Fruit fly (Drosophila melanogaster) whole organism, wandering third instar larva: ENCODE data around the gene glob1.

Source experiments
- Abd-B ChIP-seq: fragments of >200 bp; optimal IDR thresholded peaks from 2 replicates; lab custom pipeline; 2017; ENCODE audit warnings: missing biosample characterization, missing genetic modification characterization
- CG32264 ChIP-seq: fragments of 200-800 bp; sonication (Bioruptor generic); optimal IDR thresholded peaks from 2 replicates; lab custom pipeline; 2016; ENCODE audit warnings: missing biosample characterization, missing genetic modification characterization
- CG9705 ChIP-seq: fragments of 200-800 bp; sonication (Bioruptor generic); optimal IDR thresholded peaks from 2 replicates; lab custom pipeline; 2018; ENCODE audit warnings: missing biosample characterization, mild to moderate bottlenecking, missing genetic modification characterization
- CrebA ChIP-seq: fragments of 200-800 bp; sonication (Bioruptor generic); optimal IDR thresholded peaks from 2 replicates; lab custom pipeline; 2016; ENCODE audit warnings: missing biosample characterization, mild to moderate bottlenecking, missing genetic modification characterization, borderline replicate concordance
- Dfd ChIP-seq: fragments of >200 bp; optimal IDR thresholded peaks from 2 replicates; lab custom pipeline; 2017; ENCODE audit warnings: missing biosample characterization, missing genetic modification characterization
- GATAd ChIP-seq: sonication (Bioruptor generic); optimal IDR thresholded peaks from 2 replicates; lab custom pipeline; 2016; ENCODE audit warnings: missing biosample characterization, missing genetic modification characterization
- HLH106 ChIP-seq: fragments of 200-800 bp; optimal IDR thresholded peaks from 3 replicates; lab custom pipeline; 2019; ENCODE audit warnings: missing biosample characterization, mild to moderate bottlenecking, missing genetic modification characterization, moderate library complexity
- Hnf4 ChIP-seq: fragments of 200-800 bp; sonication (Bioruptor generic); optimal IDR thresholded peaks from 2 replicates; lab custom pipeline; 2016; ENCODE audit warnings: missing biosample characterization, mild to moderate bottlenecking, missing genetic modification characterization
- Hr78 ChIP-seq: fragments of >200 bp; optimal IDR thresholded peaks from 2 replicates; lab custom pipeline; 2017; ENCODE audit warnings: missing biosample characterization, missing genetic modification characterization
- Hr83 ChIP-seq: fragments of 200-300 bp; sonication (Bioruptor generic); optimal IDR thresholded peaks from 2 replicates; lab custom pipeline; 2016; ENCODE audit warnings: missing biosample characterization, mild to moderate bottlenecking, missing genetic modification characterization, moderate library complexity; ENCODE audit not compliant: poor library complexity, severe bottlenecking
- Jra ChIP-seq: sonication (Bioruptor generic); optimal IDR thresholded peaks from 2 replicates; lab custom pipeline; 2016; ENCODE audit warnings: missing biosample characterization, missing genetic modification characterization
- N ChIP-seq: fragments of >200 bp; optimal IDR thresholded peaks from 2 replicates; lab custom pipeline; 2018; ENCODE audit warnings: missing biosample characterization, missing external identifiers, missing genetic modification characterization
- OdsH ChIP-seq: fragments of 200-800 bp; sonication (Bioruptor generic); optimal IDR thresholded peaks from 2 replicates; lab custom pipeline; 2016; ENCODE audit warnings: missing biosample characterization, mild to moderate bottlenecking, missing genetic modification characterization
- Sp1 ChIP-seq: fragments of 200-800 bp; sonication (Bioruptor generic); optimal IDR thresholded peaks from 3 replicates; lab custom pipeline; 2019; ENCODE audit warnings: missing biosample characterization, mild to moderate bottlenecking, missing genetic modification characterization, moderate library complexity
- Vsx2 ChIP-seq: fragments of 200-300, 225-300 bp; sonication (Bioruptor generic); optimal IDR thresholded peaks from 2 replicates; lab custom pipeline; 2018; ENCODE audit warnings: missing biosample characterization, missing genetic modification characterization; ENCODE audit not compliant: partially characterized antibody
- br ChIP-seq: fragments of 200-800 bp; sonication (Bioruptor generic); optimal IDR thresholded peaks from 2 replicates; lab custom pipeline; 2016; ENCODE audit warnings: missing biosample characterization, missing genetic modification characterization
- brk ChIP-seq: fragments of 200-800 bp; sonication (Bioruptor generic); optimal IDR thresholded peaks from 2 replicates; lab custom pipeline; 2016; ENCODE audit warnings: missing biosample characterization, mild to moderate bottlenecking, missing genetic modification characterization
- dl ChIP-seq, 2 experiments: fragments of 175-275, 200-275 bp in 1 of 2; fragments of 200-275 bp in 1 of 2; sonication (Bioruptor generic); optimal IDR thresholded peaks; lab custom pipeline; 2018; ENCODE audit warnings: mild to moderate bottlenecking in 2 of 2, missing biosample characterization in 2 of 2, missing genetic modification characterization in 2 of 2, moderate library complexity in 2 of 2; ENCODE audit not compliant: partially characterized antibody in 2 of 2, insufficient read depth in 1 of 2
- dmrt93B ChIP-seq: fragments of 200-800 bp; sonication (Bioruptor generic); optimal IDR thresholded peaks from 2 replicates; lab custom pipeline; 2018; ENCODE audit warnings: missing biosample characterization, mild to moderate bottlenecking, missing genetic modification characterization
- dsf ChIP-seq: sonication (Bioruptor generic); optimal IDR thresholded peaks from 2 replicates; lab custom pipeline; 2016; ENCODE audit warnings: missing biosample characterization, missing genetic modification characterization, borderline replicate concordance
- foxo ChIP-seq, 2 experiments: fragments of 200-800 bp; sonication (Bioruptor generic); optimal IDR thresholded peaks; 2 replicates in 1 of 2; 3 replicates in 1 of 2; lab custom pipeline; 2016 to 2017; ENCODE audit warnings: missing biosample characterization in 2 of 2, missing genetic modification characterization in 2 of 2
- fru ChIP-seq: fragments of 200-800 bp; sonication (Bioruptor generic); optimal IDR thresholded peaks from 3 replicates; lab custom pipeline; 2016; ENCODE audit warnings: missing biosample characterization, mild to moderate bottlenecking, missing genetic modification characterization
- jim ChIP-seq: fragments of 175-275, 200-325 bp; sonication (Bioruptor generic); optimal IDR thresholded peaks from 2 replicates; lab custom pipeline; 2016; ENCODE audit warnings: missing biosample characterization, mild to moderate bottlenecking, missing genetic modification characterization
- lola ChIP-seq: fragments of >200 bp; optimal IDR thresholded peaks from 2 replicates; lab custom pipeline; 2017; ENCODE audit warnings: missing biosample characterization, missing genetic modification characterization
- pan ChIP-seq: fragments of >200 bp; optimal IDR thresholded peaks from 2 replicates; lab custom pipeline; 2017
- psq ChIP-seq: fragments of 200-800 bp; sonication (Bioruptor generic); optimal IDR thresholded peaks from 3 replicates; lab custom pipeline; 2017; ENCODE audit warnings: missing biosample characterization, mild to moderate bottlenecking, missing genetic modification characterization, moderate library complexity
- sage ChIP-seq: fragments of 200-800 bp; sonication (Bioruptor generic); optimal IDR thresholded peaks from 2 replicates; lab custom pipeline; 2016; ENCODE audit warnings: missing biosample characterization, mild to moderate bottlenecking, missing genetic modification characterization
- sv ChIP-seq: fragments of 200-800 bp; sonication (Bioruptor generic); optimal IDR thresholded peaks from 3 replicates; lab custom pipeline; 2016; ENCODE audit warnings: missing biosample characterization, missing genetic modification characterization
- tai ChIP-seq: sonication (Bioruptor generic); optimal IDR thresholded peaks from 2 replicates; lab custom pipeline; 2016; ENCODE audit warnings: missing biosample characterization, missing genetic modification characterization
- usp ChIP-seq: fragments of >200 bp; optimal IDR thresholded peaks from 2 replicates; lab custom pipeline; 2017; ENCODE audit warnings: missing biosample characterization, missing genetic modification characterization
- woc ChIP-seq: sonication (Bioruptor generic); optimal IDR thresholded peaks from 2 replicates; lab custom pipeline; 2016; ENCODE audit warnings: missing biosample characterization, mild to moderate bottlenecking, missing genetic modification characterization

Gene glob1

DNA sequence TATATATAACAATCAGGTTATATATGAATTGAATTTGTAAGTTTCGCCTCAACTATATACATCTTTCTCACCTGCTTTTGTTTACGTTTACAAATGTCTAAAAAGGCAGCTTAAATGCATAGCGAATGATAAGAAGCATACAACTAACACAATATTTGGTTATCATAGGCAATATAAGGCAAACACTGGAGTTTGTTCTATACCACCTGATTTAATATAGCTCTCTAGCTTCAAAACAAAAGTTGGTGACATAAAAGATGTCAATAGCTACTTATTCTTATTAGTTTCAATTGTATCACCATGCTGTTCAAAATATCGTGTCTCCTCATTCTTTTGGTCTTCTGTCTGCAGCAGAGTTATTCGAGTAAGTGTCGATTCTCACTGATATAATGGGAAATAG is 21.5 kb upstream of the glob1 start:
- TF ChIP-seq Abd-B (no peak), jim (GFP tag; lab: Kevin White, UChicago) (no peak), Hnf4 (GFP tag; lab: Kevin White, UChicago) (no peak)

DNA sequence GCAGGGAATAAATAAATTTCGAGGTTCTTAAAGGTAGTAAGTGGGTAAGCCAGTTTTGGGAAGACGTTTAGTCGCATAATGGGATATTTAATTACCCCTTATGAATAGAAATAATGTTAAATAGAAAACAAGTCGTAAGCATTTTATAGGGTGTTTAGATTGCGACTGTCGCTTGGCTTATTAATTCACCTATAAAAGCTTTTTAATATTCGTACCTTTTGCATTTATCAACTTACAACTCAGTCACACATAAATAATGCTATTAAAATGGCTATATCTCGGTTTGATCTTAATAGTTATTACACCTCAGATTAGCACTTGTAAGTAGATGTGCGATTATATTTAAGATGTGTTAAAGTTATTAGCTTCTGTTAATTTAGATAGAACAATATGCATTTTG is 20.9 kb upstream of the glob1 start, which contains the start of gene CG34276:
Gene CG34276 (plus strand): TSS at position 301 of the 400 bp plus-strand sequence.
- TF ChIP-seq Abd-B, result no peak
- TF ChIP-seq Sp1 (GFP tag; lab: Kevin White, UChicago), result no peak
- TF ChIP-seq Dfd (GFP tag; lab: Kevin White, UChicago), result no peak
- no peak for TF ChIP-seq brk
- no peak for TF ChIP-seq fru (GFP tag; lab: Kevin White, UChicago)
- no peak for TF ChIP-seq Hnf4 (GFP tag; lab: Kevin White, UChicago)
- TF ChIP-seq dsf, result no peak
- TF ChIP-seq sage (GFP tag; lab: Kevin White, UChicago), result no peak
- TF ChIP-seq Jra (GFP tag; lab: Kevin White, UChicago), result no peak
- no peak for TF ChIP-seq CG32264
- TF ChIP-seq, all 38 proteins: peak for 0

dm6 chr3R:15922622-15923574 is 18.5 kb upstream of the glob1 start:
- TF ChIP-seq GATAd, result no peak
- TF ChIP-seq Dfd (GFP tag; lab: Kevin White, UChicago), result no peak
- no peak for TF ChIP-seq HLH106 (tag; lab: Kevin White, UChicago)
- no peak for TF ChIP-seq tai
- no peak for TF ChIP-seq pan (lab: Kevin White, UChicago)
- no peak for TF ChIP-seq woc (GFP tag; lab: Kevin White, UChicago)
- no peak for TF ChIP-seq dmrt93B (GFP tag; lab: Kevin White, UChicago)
- TF ChIP-seq usp (GFP tag; lab: Kevin White, UChicago), result no peak
- no peak for TF ChIP-seq sv (GFP tag; lab: Kevin White, UChicago)
- no peak for TF ChIP-seq Hr83 (GFP tag; lab: Kevin White, UChicago)
- TF ChIP-seq N (GFP tag; lab: Kevin White, UChicago), result no peak
- TF ChIP-seq Hr78 (GFP tag; lab: Kevin White, UChicago), result no peak

DNA sequence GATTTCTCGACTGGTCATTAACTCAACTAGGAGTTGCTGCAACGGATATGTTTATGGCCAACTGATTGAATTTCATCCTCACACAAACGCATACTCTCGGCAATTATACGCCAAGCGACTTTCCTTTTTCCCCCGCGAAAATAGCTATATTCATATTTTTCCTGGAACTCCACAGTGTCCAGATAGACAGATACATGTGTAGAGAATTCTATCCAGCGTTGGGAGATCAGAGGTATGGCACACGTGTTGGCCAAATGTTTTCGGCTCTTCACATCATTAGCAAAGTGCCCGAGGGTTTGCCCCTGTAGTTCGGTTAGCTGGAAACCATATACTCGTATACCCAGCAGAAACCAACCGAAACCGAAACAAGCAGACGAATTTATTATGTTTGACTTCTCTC is 17.3 kb upstream of the glob1 start:
- TF ChIP-seq Sp1 (GFP tag; lab: Kevin White, UChicago), result no peak
- no peak for TF ChIP-seq foxo (GFP tag; optimal IDR thresholded peaks at IDR 0.05; lab: Kevin White, UChicago)
- no peak for TF ChIP-seq Hr83 (GFP tag; lab: Kevin White, UChicago)
- TF ChIP-seq Dfd (GFP tag; lab: Kevin White, UChicago), result no peak
- TF ChIP-seq dl (GFP tag; optimal IDR thresholded peaks at IDR 0.05; lab: Kevin White, UChicago; ENCODE audit: insufficient read depth in 1 of 2, partially characterized antibody in 2 of 2), result no peak
- TF ChIP-seq jim (GFP tag; lab: Kevin White, UChicago), result no peak
- no peak for TF ChIP-seq OdsH (GFP tag; lab: Kevin White, UChicago)
- TF ChIP-seq Hnf4 (GFP tag; lab: Kevin White, UChicago), result no peak
- TF ChIP-seq br (GFP tag; lab: Kevin White, UChicago), result no peak
- TF ChIP-seq Jra (GFP tag; lab: Kevin White, UChicago), result no peak
- TF ChIP-seq dsf, result no peak
- TF ChIP-seq sv (GFP tag; lab: Kevin White, UChicago), result no peak
- no peak for TF ChIP-seq N (GFP tag; lab: Kevin White, UChicago)
- TF ChIP-seq Vsx2 (GFP tag; lab: Kevin White, UChicago), result no peak
- no peak for TF ChIP-seq brk
- no peak for TF ChIP-seq CG32264
- TF ChIP-seq psq (GFP tag; lab: Kevin White, UChicago), result no peak
- no peak for TF ChIP-seq CrebA (GFP tag; lab: Kevin White, UChicago)
- TF ChIP-seq lola, result no peak
- TF ChIP-seq CG9705 (GFP tag; lab: Kevin White, UChicago), result no peak
